Worm (Caenorhabditis elegans) whole organism, L1 larva: Measurements from ENCODE around the gene nhr-68.

Source experiments
- ces-1 ChIP-seq: fragments of 150-350 bp; optimal IDR thresholded peaks from 2 replicates; lab custom pipeline; 2014; ENCODE audit warnings: missing biosample characterization, missing genetic modification reagents, missing genetic modification characterization
- unc-130 ChIP-seq: fragments of 150-350 bp; optimal IDR thresholded peaks from 2 replicates; lab custom pipeline; 2017; ENCODE audit warnings: missing biosample characterization, missing genetic modification characterization, inconsistent platforms
- zag-1 ChIP-seq: fragments of 150-350 bp; optimal IDR thresholded peaks from 2 replicates; lab custom pipeline; 2014; ENCODE audit warnings: missing biosample characterization, missing genetic modification characterization

DNA sequence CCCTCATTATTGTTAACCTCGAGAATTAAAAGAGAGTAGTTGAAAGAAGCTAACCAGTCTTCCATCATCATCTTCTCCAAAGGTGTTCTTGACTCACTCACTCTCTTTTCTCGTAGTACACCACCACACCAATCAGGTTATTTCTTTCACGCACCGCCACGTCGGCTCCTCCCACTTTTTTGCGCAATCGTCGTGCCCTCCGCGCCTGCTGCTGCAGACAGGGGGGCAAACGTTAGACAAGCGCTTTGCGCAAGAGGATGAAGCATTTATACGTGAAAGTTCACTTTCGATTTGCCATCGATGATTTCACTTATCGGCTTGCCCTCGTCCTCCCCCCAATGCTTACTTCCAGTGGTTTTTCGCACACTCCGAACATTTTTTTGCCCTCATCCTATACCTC, 47.9 kb upstream of the nhr-68 start:
- no peak for TF ChIP-seq zag-1
- no peak for TF ChIP-seq ces-1
- no peak for TF ChIP-seq unc-130 (tag; lab: Kevin White, UChicago)
